Worm (Caenorhabditis elegans) whole organism, late embryonic: ENCODE results near the gene T22B7.7.

Source experiments
- C38D4.7 ChIP-seq: fragments of 200-800 bp; sonication (Bioruptor generic); optimal IDR thresholded peaks from 2 replicates; lab custom pipeline; 2018; ENCODE audit warnings: mild to moderate bottlenecking, missing genetic modification characterization, moderate library complexity, missing compliant biosample characterization
- Y22D7AL.16 ChIP-seq: sonication (generic microtip); optimal IDR thresholded peaks from 2 replicates; lab custom pipeline; 2016; ENCODE audit warnings: missing genetic modification characterization, missing compliant biosample characterization
- ahr-1 ChIP-seq: sonication (generic microtip); optimal IDR thresholded peaks from 2 replicates; lab custom pipeline; 2016; ENCODE audit warnings: missing genetic modification characterization, missing compliant biosample characterization
- ceh-2 ChIP-seq: sonication (generic microtip); optimal IDR thresholded peaks from 2 replicates; lab custom pipeline; 2016; ENCODE audit warnings: missing genotype, missing genetic modification characterization, missing compliant biosample characterization
- ceh-22 ChIP-seq: sonication (generic microtip); optimal IDR thresholded peaks from 2 replicates; lab custom pipeline; 2017; ENCODE audit warnings: missing biosample characterization, missing genetic modification characterization
- ceh-24 ChIP-seq: sonication (generic microtip); optimal IDR thresholded peaks from 2 replicates; lab custom pipeline; 2016; ENCODE audit warnings: mild to moderate bottlenecking, missing genetic modification characterization, missing compliant biosample characterization
- ceh-34 ChIP-seq: sonication (generic microtip); optimal IDR thresholded peaks from 2 replicates; lab custom pipeline; 2016; ENCODE audit warnings: mild to moderate bottlenecking, missing genetic modification characterization, missing compliant biosample characterization
- ceh-6 ChIP-seq: fragments of 200-800 bp; sonication (Bioruptor generic); optimal IDR thresholded peaks from 2 replicates; lab custom pipeline; 2018; ENCODE audit warnings: mild to moderate bottlenecking, missing genetic modification characterization, missing compliant biosample characterization
- dmd-4 ChIP-seq: sonication (generic microtip); optimal IDR thresholded peaks from 2 replicates; lab custom pipeline; 2016; ENCODE audit warnings: borderline replicate concordance, missing genetic modification characterization, missing compliant biosample characterization
- elt-2 ChIP-seq: sonication (generic microtip); optimal IDR thresholded peaks from 2 replicates; lab custom pipeline; 2016; ENCODE audit warnings: missing genetic modification reagents, missing genetic modification characterization, missing compliant biosample characterization
- ets-4 ChIP-seq: sonication (generic microtip); optimal IDR thresholded peaks from 2 replicates; lab custom pipeline; 2016; ENCODE audit warnings: missing genetic modification characterization, missing compliant biosample characterization
- fax-1 ChIP-seq: sonication (generic microtip); optimal IDR thresholded peaks from 2 replicates; lab custom pipeline; 2016; ENCODE audit warnings: missing genotype, missing genetic modification characterization, missing compliant biosample characterization
- fkh-6 ChIP-seq: sonication (generic microtip); optimal IDR thresholded peaks from 2 replicates; lab custom pipeline; 2016; ENCODE audit warnings: missing genetic modification characterization, missing compliant biosample characterization
- hlh-13 ChIP-seq: fragments of 200-800 bp; sonication (Bioruptor generic); optimal IDR thresholded peaks from 2 replicates; lab custom pipeline; 2018; ENCODE audit warnings: mild to moderate bottlenecking, missing genetic modification characterization, missing compliant biosample characterization
- hlh-30 ChIP-seq: sonication (generic microtip); optimal IDR thresholded peaks from 2 replicates; lab custom pipeline; 2017; ENCODE audit warnings: antibody characterized with exemption, missing genetic modification characterization, missing compliant biosample characterization; ENCODE audit not compliant: insufficient read depth
- hlh-8 ChIP-seq: sonication (generic microtip); optimal IDR thresholded peaks from 2 replicates; lab custom pipeline; 2016; ENCODE audit warnings: missing genotype, missing genetic modification characterization, missing compliant biosample characterization
- lin-11 ChIP-seq: fragments of 200-800 bp; sonication (Bioruptor generic); optimal IDR thresholded peaks from 2 replicates; lab custom pipeline; 2018; ENCODE audit warnings: mild to moderate bottlenecking, missing genetic modification characterization, missing compliant biosample characterization
- madf-2 ChIP-seq: sonication (generic microtip); optimal IDR thresholded peaks from 2 replicates; lab custom pipeline; 2017; ENCODE audit warnings: missing genetic modification characterization, missing compliant biosample characterization
- mec-3 ChIP-seq: sonication (generic microtip); optimal IDR thresholded peaks from 2 replicates; lab custom pipeline; 2016; ENCODE audit warnings: borderline replicate concordance, missing genetic modification characterization, missing compliant biosample characterization
- nfya-1 ChIP-seq: sonication (generic microtip); optimal IDR thresholded peaks from 2 replicates; lab custom pipeline; 2017; ENCODE audit warnings: missing genetic modification characterization, mild to moderate bottlenecking, missing compliant biosample characterization, antibody characterized with exemption, moderate library complexity
- nhr-232 ChIP-seq: sonication (generic microtip); optimal IDR thresholded peaks from 2 replicates; lab custom pipeline; 2016; ENCODE audit warnings: missing genetic modification characterization, missing compliant biosample characterization
- odd-2 ChIP-seq: sonication (generic microtip); optimal IDR thresholded peaks from 2 replicates; lab custom pipeline; 2017; ENCODE audit warnings: antibody characterized with exemption, mild to moderate bottlenecking, missing genetic modification characterization, missing compliant biosample characterization
- pag-3 ChIP-seq: sonication (generic microtip); optimal IDR thresholded peaks from 2 replicates; lab custom pipeline; 2016; ENCODE audit warnings: missing compliant biosample characterization, missing genetic modification characterization, borderline replicate concordance
- pha-2 ChIP-seq: sonication (generic microtip); optimal IDR thresholded peaks from 2 replicates; lab custom pipeline; 2017; ENCODE audit warnings: mild to moderate bottlenecking, missing genetic modification characterization, missing compliant biosample characterization
- pqm-1 ChIP-seq: sonication (generic microtip); optimal IDR thresholded peaks from 2 replicates; lab custom pipeline; 2016; ENCODE audit warnings: missing genetic modification characterization, missing compliant biosample characterization
- pros-1 ChIP-seq: fragments of 150-350 bp; optimal IDR thresholded peaks from 2 replicates; lab custom pipeline; 2014; ENCODE audit warnings: missing biosample characterization, missing genetic modification reagents, missing genetic modification characterization
- ref-2 ChIP-seq: sonication (generic microtip); optimal IDR thresholded peaks from 2 replicates; lab custom pipeline; 2016; ENCODE audit warnings: missing genetic modification characterization, missing compliant biosample characterization
- rnt-1 ChIP-seq: sonication (generic microtip); optimal IDR thresholded peaks from 2 replicates; lab custom pipeline; 2016; ENCODE audit warnings: missing genetic modification characterization, missing compliant biosample characterization
- sdc-2 ChIP-seq: sonication (generic microtip); optimal IDR thresholded peaks from 2 replicates; lab custom pipeline; 2016; ENCODE audit warnings: missing genotype, missing genetic modification characterization, missing compliant biosample characterization
- sox-2 ChIP-seq: fragments of 200-800 bp; sonication (Bioruptor generic); IDR thresholded peaks from 2 replicates; pipeline ENCODE4 v1.3.6; 2022; ENCODE audit warnings: missing genetic modification reagents, missing genetic modification characterization, missing compliant biosample characterization
- sox-4 ChIP-seq: sonication (generic microtip); optimal IDR thresholded peaks from 2 replicates; lab custom pipeline; 2017; ENCODE audit warnings: mild to moderate bottlenecking, missing genetic modification characterization, inconsistent platforms, missing compliant biosample characterization
- syd-9 ChIP-seq: sonication (generic microtip); optimal IDR thresholded peaks from 2 replicates; lab custom pipeline; 2016; ENCODE audit warnings: mild to moderate bottlenecking, missing genetic modification characterization, moderate library complexity, missing compliant biosample characterization
- tbx-2 ChIP-seq: sonication (generic microtip); optimal IDR thresholded peaks from 2 replicates; lab custom pipeline; 2016; ENCODE audit warnings: missing genetic modification characterization, missing compliant biosample characterization
- ttx-3 ChIP-seq: sonication (generic microtip); optimal IDR thresholded peaks from 2 replicates; lab custom pipeline; 2016; ENCODE audit warnings: missing genetic modification reagents, missing genetic modification characterization, missing compliant biosample characterization
- unc-42 ChIP-seq: sonication (generic microtip); optimal IDR thresholded peaks from 2 replicates; lab custom pipeline; 2016; ENCODE audit warnings: missing genotype, missing genetic modification characterization, missing compliant biosample characterization
- unc-55 ChIP-seq: sonication (generic microtip); optimal IDR thresholded peaks from 2 replicates; lab custom pipeline; 2017; ENCODE audit warnings: missing biosample characterization, missing genetic modification reagents, missing genetic modification characterization
- zip-5 ChIP-seq: sonication (generic microtip); optimal IDR thresholded peaks from 2 replicates; lab custom pipeline; 2016; ENCODE audit warnings: missing genetic modification characterization, missing compliant biosample characterization
- ztf-16 ChIP-seq: sonication (generic microtip); optimal IDR thresholded peaks from 2 replicates; lab custom pipeline; 2017; ENCODE audit warnings: missing genetic modification characterization, missing compliant biosample characterization

The T22B7.7 gene

ce11 chrX:5653813-5654212 lies at the start of gene T22B7.7:
TSS of gene T22B7.7 (minus strand) at chrX:5654074.
- TF ChIP-seq hlh-30 (no peak), mec-3 (no peak), elt-2 (tag; lab: Kevin White, UChicago) (no peak), madf-2 (tag; lab: Kevin White, UChicago) (no peak), ztf-16 (tag; lab: Kevin White, UChicago) (no peak), fax-1 (tag; lab: Kevin White, UChicago) (no peak), nhr-232 (tag; lab: Kevin White, UChicago) (no peak), ceh-24 (no peak), hlh-8 (tag; lab: Kevin White, UChicago) (no peak), sox-2 (GFP tag; lab: Robert Waterston, UW) (no peak), sox-4 (no peak), pros-1 (no peak), Y22D7AL.16 (tag; lab: Kevin White, UChicago) (no peak)

- no peak for TF ChIP-seq syd-9
- TF ChIP-seq sdc-2 (tag; lab: Kevin White, UChicago) = no peak
- peak; percentile 7 for TF ChIP-seq unc-42 (tag; lab: Kevin White, UChicago)
- TF ChIP-seq pag-3 (tag; lab: Kevin White, UChicago) = no peak
- TF ChIP-seq rnt-1 (tag; lab: Kevin White, UChicago) = no peak
- TF ChIP-seq ceh-6 (GFP tag; lab: Kevin White, UChicago) = no peak
- TF ChIP-seq, all 69 proteins: peak for 1
Measured at ce11 chrX:5699555-5699954, 45.7 kb upstream of the T22B7.7 start.

ce11 chrX:5698419-5698818 lies 44.5 kb upstream of the T22B7.7 start:
- TF ChIP-seq ttx-3 (no peak), ceh-34 (tag; lab: Kevin White, UChicago) (peak; percentile 51), zip-5 (tag; lab: Kevin White, UChicago) (no peak), lin-11 (tag; lab: Kevin White, UChicago) (no peak), ref-2 (tag; lab: Kevin White, UChicago) (peak; percentile 35)

- TF ChIP-seq sox-2 (GFP tag; lab: Robert Waterston, UW) (no peak), nhr-232 (tag; lab: Kevin White, UChicago) (no peak), fkh-6 (tag; lab: Kevin White, UChicago) (no peak), fax-1 (tag; lab: Kevin White, UChicago) (no peak), ceh-34 (tag; lab: Kevin White, UChicago) (no peak), unc-55 (GFP tag; lab: Kevin White, UChicago) (no peak), hlh-13 (no peak), ceh-2 (no peak), nfya-1 (tag; lab: Kevin White, UChicago) (no peak), ahr-1 (tag; lab: Kevin White, UChicago) (no peak), C38D4.7 (no peak), hlh-30 (no peak), ets-4 (tag; lab: Kevin White, UChicago) (no peak), dmd-4 (tag; lab: Kevin White, UChicago) (no peak)
Measured at ce11 chrX:5697208-5697607, 43.3 kb upstream of the T22B7.7 start, which contains the start of gene W01C8.5. TSS of gene W01C8.5 (minus strand) at chrX:5697308.

- TF ChIP-seq pha-2 (tag; lab: Kevin White, UChicago) (no peak), pqm-1 (tag; lab: Kevin White, UChicago) (no peak), tbx-2 (peak; percentile 4), ceh-22 (tag; lab: Kevin White, UChicago) (no peak), odd-2 (tag; lab: Kevin White, UChicago) (no peak), nfya-1 (tag; lab: Kevin White, UChicago) (no peak), elt-2 (tag; lab: Kevin White, UChicago) (peak; percentile 87)
Measured at ce11 chrX:5696197-5696596, 42.3 kb upstream of the T22B7.7 start.
